Worm (Caenorhabditis elegans) whole organism, mixed stage, embryonic: ENCODE data around the gene T15B7.8.

ENCODE experiments used
- mab-5 ChIP-seq: fragments of 150-350 bp; optimal IDR thresholded peaks from 2 replicates; lab custom pipeline; 2014; ENCODE audit warnings: missing biosample characterization, missing genetic modification characterization
- mep-1 ChIP-seq: fragments of 150-350 bp; optimal IDR thresholded peaks from 2 replicates; lab custom pipeline; 2017; ENCODE audit warnings: missing biosample characterization, missing genetic modification reagents, missing genetic modification characterization, inconsistent platforms

DNA sequence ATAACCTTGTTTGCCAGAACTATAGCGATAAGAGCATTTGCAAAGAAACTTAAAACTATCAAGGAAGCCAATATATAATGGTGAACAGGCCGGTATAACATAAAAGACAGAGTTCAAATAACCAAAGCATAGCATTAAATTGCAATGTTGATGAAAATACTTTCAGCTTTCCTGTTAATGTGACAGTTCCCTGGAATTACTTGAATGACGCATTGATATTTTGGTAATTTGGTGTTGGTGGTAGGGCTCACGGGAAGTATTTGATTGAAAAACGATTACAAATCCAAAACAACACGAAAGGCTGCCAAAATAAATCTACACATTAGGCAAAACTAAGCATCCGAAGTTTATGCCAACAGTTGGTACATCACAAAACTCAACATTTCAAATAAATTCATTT, 12.6 kb upstream of the T15B7.8 start, which contains the start of gene dmsr-16:
- TF ChIP-seq mab-5 = no peak
- TF ChIP-seq mep-1 (tag; lab: Kevin White, UChicago) = no peak
